Fruit fly (Drosophila melanogaster) whole organism, wandering third instar larva: ENCODE results near the gene Ir11a.

ENCODE experiments used
- Abd-B ChIP-seq: fragments of >200 bp; optimal IDR thresholded peaks from 2 replicates; lab custom pipeline; 2017; ENCODE audit warnings: missing biosample characterization, missing genetic modification characterization
- Dif ChIP-seq: fragments of 200-275, 200-300 bp; sonication (Bioruptor generic); optimal IDR thresholded peaks from 2 replicates; lab custom pipeline; 2018; ENCODE audit warnings: missing biosample characterization, missing genetic modification characterization; ENCODE audit not compliant: partially characterized antibody
- Hnf4 ChIP-seq: fragments of 200-800 bp; sonication (Bioruptor generic); optimal IDR thresholded peaks from 2 replicates; lab custom pipeline; 2016; ENCODE audit warnings: missing biosample characterization, mild to moderate bottlenecking, missing genetic modification characterization
- Hr78 ChIP-seq: fragments of >200 bp; optimal IDR thresholded peaks from 2 replicates; lab custom pipeline; 2017; ENCODE audit warnings: missing biosample characterization, missing genetic modification characterization
- Jra ChIP-seq: sonication (Bioruptor generic); optimal IDR thresholded peaks from 2 replicates; lab custom pipeline; 2016; ENCODE audit warnings: missing biosample characterization, missing genetic modification characterization
- N ChIP-seq: fragments of >200 bp; optimal IDR thresholded peaks from 2 replicates; lab custom pipeline; 2018; ENCODE audit warnings: missing biosample characterization, missing external identifiers, missing genetic modification characterization
- ey ChIP-seq: fragments of 200-800 bp; sonication (Bioruptor generic); optimal IDR thresholded peaks from 2 replicates; lab custom pipeline; 2016; ENCODE audit warnings: missing biosample characterization, missing genetic modification characterization
- jim ChIP-seq: fragments of 175-275, 200-325 bp; sonication (Bioruptor generic); optimal IDR thresholded peaks from 2 replicates; lab custom pipeline; 2016; ENCODE audit warnings: missing biosample characterization, mild to moderate bottlenecking, missing genetic modification characterization
- psq ChIP-seq: fragments of 200-800 bp; sonication (Bioruptor generic); optimal IDR thresholded peaks from 3 replicates; lab custom pipeline; 2017; ENCODE audit warnings: missing biosample characterization, mild to moderate bottlenecking, missing genetic modification characterization, moderate library complexity
- sage ChIP-seq: fragments of 200-800 bp; sonication (Bioruptor generic); optimal IDR thresholded peaks from 2 replicates; lab custom pipeline; 2016; ENCODE audit warnings: missing biosample characterization, mild to moderate bottlenecking, missing genetic modification characterization
- sv ChIP-seq: fragments of 200-800 bp; sonication (Bioruptor generic); optimal IDR thresholded peaks from 3 replicates; lab custom pipeline; 2016; ENCODE audit warnings: missing biosample characterization, missing genetic modification characterization

dm6 chrX:12353433-12353832 is 24.1 kb downstream of the Ir11a start:
- TF ChIP-seq jim (GFP tag; lab: Kevin White, UChicago) (no peak), psq (GFP tag; lab: Kevin White, UChicago) (no peak), ey (GFP tag; lab: Kevin White, UChicago) (no peak), sage (GFP tag; lab: Kevin White, UChicago) (no peak), Hr78 (GFP tag; lab: Kevin White, UChicago) (no peak), Hnf4 (GFP tag; lab: Kevin White, UChicago) (no peak), Abd-B (GFP tag; lab: Kevin White, UChicago) (no peak), sv (no peak), N (GFP tag; lab: Kevin White, UChicago) (no peak), Jra (GFP tag; lab: Kevin White, UChicago) (no peak), Dif (GFP tag; lab: Kevin White, UChicago) (no peak)
